Worm (Caenorhabditis elegans) whole organism, dauer: ENCODE measurements around the gene str-101.
"Not testable (repeated sequence)": the region's sequence is repeated elsewhere in the genome, so short reads cannot be mapped to it uniquely, and the experiment has no call there.

Experiments used
- unc-62 ChIP-seq: sonication (generic microtip); optimal IDR thresholded peaks from 2 replicates; lab custom pipeline; 2017; ENCODE audit warnings: missing biosample characterization, missing genetic modification reagents, missing genetic modification characterization

str-101 gene

ce11 chrV:15673707-15674106, 38.1 kb downstream of the str-101 start, which contains the start of gene nhr-51:
Gene nhr-51 (plus strand): TSS chrV:15674007.
- no peak for TF ChIP-seq unc-62 (GFP tag; lab: Kevin White, UChicago)

- not testable (repeated sequence) for TF ChIP-seq unc-62 (GFP tag; lab: Kevin White, UChicago)
Measured at ce11 chrV:15670139-15670538, 41.7 kb downstream of the str-101 start, which contains the start of gene K06B4.15. Gene K06B4.15 (plus strand): TSS chrV:15670439.

- no peak for TF ChIP-seq unc-62 (GFP tag; lab: Kevin White, UChicago)
Measured at ce11 chrV:15668870-15669269, 42.9 kb downstream of the str-101 start, which contains the start of gene K06B4.4. Gene K06B4.4 (plus strand): TSS chrV:15669170.

ce11 chrV:15668200-15668599, 43.6 kb downstream of the str-101 start, which contains the start of gene F53E4.1:
Gene F53E4.1 (minus strand): TSS chrV:15668300.
- not testable (repeated sequence) for TF ChIP-seq unc-62 (GFP tag; lab: Kevin White, UChicago)

ce11 chrV:15666718-15667117, 45.1 kb downstream of the str-101 start:
- no peak for TF ChIP-seq unc-62 (GFP tag; lab: Kevin White, UChicago)

- TF ChIP-seq unc-62 (GFP tag; lab: Kevin White, UChicago) = no peak
Measured at ce11 chrV:15664053-15664661, 47.6 kb downstream of the str-101 start.

- no peak for TF ChIP-seq unc-62 (GFP tag; lab: Kevin White, UChicago)
Measured at ce11 chrV:15661580-15661979, 50.2 kb downstream of the str-101 start.

ce11 chrV:15661003-15661402, 50.8 kb downstream of the str-101 start:
- no peak for TF ChIP-seq unc-62 (GFP tag; lab: Kevin White, UChicago)
